Worm (Caenorhabditis elegans): ENCODE results near the gene sqv-1.

DNA sequence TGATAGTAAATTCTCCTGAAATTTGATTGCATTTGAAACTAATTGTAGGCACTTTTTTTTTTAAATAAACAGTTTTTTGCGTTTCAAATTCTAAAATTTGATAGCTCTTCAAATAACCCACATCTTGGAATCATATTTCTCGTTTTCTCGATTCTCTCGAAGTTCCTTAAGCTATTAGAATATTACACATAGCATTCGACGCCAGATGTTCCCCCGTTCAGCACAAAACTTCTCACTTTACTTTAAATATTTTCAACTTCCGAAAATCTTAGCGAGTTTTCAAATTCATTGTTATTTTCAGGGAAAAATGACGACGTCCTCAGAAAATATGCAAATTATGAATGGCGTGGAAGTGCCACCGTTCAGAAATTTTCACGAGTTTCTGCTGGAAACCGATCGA is 18.8 kb downstream of the sqv-1 start, which contains the start of gene praf-3:
- no peak for TF ChIP-seq pha-2 (tag; optimal IDR thresholded peaks at IDR 0.05)
- TF ChIP-seq C38D4.7 (GFP tag; optimal IDR thresholded peaks at IDR 0.05) = no peak
- TF ChIP-seq pag-3 (tag; optimal IDR thresholded peaks at IDR 0.05; ENCODE audit: borderline replicate concordance) = no peak
